Worm (Caenorhabditis elegans) whole organism, L3 larva: ENCODE results near the gene T02G5.15.

Experiments
- R02D3.7 ChIP-seq: fragments of 150-350 bp; optimal IDR thresholded peaks from 2 replicates; lab custom pipeline; 2014; ENCODE audit warnings: missing biosample characterization, missing genetic modification characterization
- ZK546.5 ChIP-seq: sonication (generic microtip); optimal IDR thresholded peaks from 2 replicates; lab custom pipeline; 2017; ENCODE audit warnings: missing biosample characterization, missing genetic modification characterization
- aly-2 ChIP-seq: fragments of 150-350 bp; optimal IDR thresholded peaks from 2 replicates; lab custom pipeline; 2014; ENCODE audit warnings: missing biosample characterization, missing genetic modification characterization
- ama-1 ChIP-seq: fragments of 150-350 bp; optimal IDR thresholded peaks from 2 replicates; lab custom pipeline; 2018
- ceh-16 ChIP-seq: sonication (generic microtip); optimal IDR thresholded peaks from 2 replicates; lab custom pipeline; 2017; ENCODE audit warnings: missing biosample characterization, missing genetic modification characterization
- ceh-28 ChIP-seq: fragments of 150-350 bp; optimal IDR thresholded peaks from 2 replicates; lab custom pipeline; 2014; ENCODE audit warnings: missing biosample characterization, missing genetic modification reagents, missing genetic modification characterization
- ceh-82 ChIP-seq: fragments of 150-350 bp; optimal IDR thresholded peaks from 2 replicates; lab custom pipeline; 2014; ENCODE audit warnings: missing biosample characterization, missing genetic modification characterization
- ceh-9 ChIP-seq: sonication (generic microtip); optimal IDR thresholded peaks from 2 replicates; lab custom pipeline; 2018; ENCODE audit warnings: missing biosample characterization, missing genetic modification characterization
- egl-27 ChIP-seq: sonication (generic microtip); optimal IDR thresholded peaks from 4 replicates; lab custom pipeline; 2017; ENCODE audit warnings: missing biosample characterization, missing genetic modification reagents, missing genetic modification characterization
- egl-5 ChIP-seq: fragments of 150-350 bp; optimal IDR thresholded peaks from 2 replicates; lab custom pipeline; 2017; ENCODE audit warnings: missing biosample characterization, missing genetic modification reagents, missing genetic modification characterization, inconsistent platforms
- elt-1 ChIP-seq: fragments of 150-350 bp; optimal IDR thresholded peaks from 2 replicates; lab custom pipeline; 2014; ENCODE audit warnings: missing biosample characterization, missing genetic modification characterization
- elt-2 ChIP-seq: sonication (generic microtip); optimal IDR thresholded peaks from 2 replicates; lab custom pipeline; 2016; ENCODE audit warnings: missing genetic modification reagents, mild to moderate bottlenecking, missing genetic modification characterization, missing compliant biosample characterization
- eor-1 ChIP-seq, 2 experiments: fragments of 150-350 bp; optimal IDR thresholded peaks; 2 replicates each; lab custom pipeline; 2014 to 2018; ENCODE audit warnings: missing biosample characterization in 2 of 2, missing genetic modification characterization in 2 of 2
- fkh-10 ChIP-seq: sonication (generic microtip); optimal IDR thresholded peaks from 2 replicates; lab custom pipeline; 2017; ENCODE audit warnings: missing biosample characterization, missing genetic modification reagents, missing genetic modification characterization
- fkh-2 ChIP-seq: fragments of 150-350 bp; optimal IDR thresholded peaks from 2 replicates; lab custom pipeline; 2014; ENCODE audit warnings: missing biosample characterization, missing genetic modification reagents, missing genetic modification characterization
- hmg-11 ChIP-seq: sonication (generic microtip); optimal IDR thresholded peaks from 2 replicates; lab custom pipeline; 2016; ENCODE audit warnings: missing genetic modification characterization, missing compliant biosample characterization
- lin-15B ChIP-seq: fragments of 150-350 bp; optimal IDR thresholded peaks from 2 replicates; lab custom pipeline; 2014; ENCODE audit warnings: missing biosample characterization, missing genetic modification characterization
- lin-39 ChIP-seq: fragments of 150-350 bp; optimal IDR thresholded peaks from 2 replicates; lab custom pipeline; 2018; ENCODE audit warnings: missing biosample characterization, missing genetic modification reagents, missing genetic modification characterization
- lsy-12 ChIP-seq: sonication (generic microtip); optimal IDR thresholded peaks from 2 replicates; lab custom pipeline; 2016; ENCODE audit warnings: mild to moderate bottlenecking, missing genetic modification characterization, missing compliant biosample characterization
- mdl-1 ChIP-seq: fragments of 150-350 bp; optimal IDR thresholded peaks from 2 replicates; lab custom pipeline; 2014; ENCODE audit warnings: missing biosample characterization, missing genetic modification characterization
- nfya-1 ChIP-seq: sonication (generic microtip); optimal IDR thresholded peaks from 2 replicates; lab custom pipeline; 2017; ENCODE audit warnings: missing genetic modification characterization, mild to moderate bottlenecking, missing compliant biosample characterization, antibody characterized with exemption, moderate library complexity; ENCODE audit not compliant: insufficient read depth
- nhr-12 ChIP-seq: fragments of 150-350 bp; optimal IDR thresholded peaks from 2 replicates; lab custom pipeline; 2014; ENCODE audit warnings: missing biosample characterization, missing genetic modification characterization
- nhr-23 ChIP-seq: fragments of 150-350 bp; optimal IDR thresholded peaks from 2 replicates; lab custom pipeline; 2014; ENCODE audit warnings: missing biosample characterization, missing genetic modification reagents, missing genetic modification characterization
- nhr-237 ChIP-seq: fragments of 150-350 bp; optimal IDR thresholded peaks from 2 replicates; lab custom pipeline; 2014; ENCODE audit warnings: missing biosample characterization, missing genetic modification characterization
- nhr-25 ChIP-seq: sonication (generic microtip); optimal IDR thresholded peaks from 2 replicates; lab custom pipeline; 2017; ENCODE audit warnings: missing biosample characterization, missing genetic modification characterization
- nhr-28 ChIP-seq: fragments of 150-350 bp; optimal IDR thresholded peaks from 2 replicates; lab custom pipeline; 2014; ENCODE audit warnings: missing biosample characterization, missing genetic modification characterization
- nhr-67 ChIP-seq: fragments of 150-350 bp; optimal IDR thresholded peaks from 2 replicates; lab custom pipeline; 2014; ENCODE audit warnings: missing biosample characterization, missing genetic modification characterization
- nhr-76 ChIP-seq: fragments of 150-350 bp; sonication (generic microtip); optimal IDR thresholded peaks from 5 replicates; lab custom pipeline; 2014; ENCODE audit warnings: missing biosample characterization, missing genetic modification characterization
- nhr-77 ChIP-seq: fragments of 150-350 bp; optimal IDR thresholded peaks from 2 replicates; lab custom pipeline; 2014; ENCODE audit warnings: missing biosample characterization, missing genetic modification characterization
- pha-4 ChIP-seq: fragments of 150-350 bp; optimal IDR thresholded peaks from 2 replicates; lab custom pipeline; 2014; ENCODE audit warnings: missing biosample characterization, missing genetic modification reagents, missing genetic modification characterization
- pqm-1 ChIP-seq: fragments of 150-350 bp; optimal IDR thresholded peaks from 2 replicates; lab custom pipeline; 2017; ENCODE audit warnings: missing biosample characterization, missing genetic modification characterization, inconsistent platforms
- sea-2 ChIP-seq: fragments of 150-350 bp; sonication (generic microtip); optimal IDR thresholded peaks from 4 replicates; lab custom pipeline; 2014; ENCODE audit warnings: missing biosample characterization, missing genetic modification reagents, missing genetic modification characterization
- skn-1 ChIP-seq: fragments of 150-350 bp; optimal IDR thresholded peaks from 2 replicates; lab custom pipeline; 2014; ENCODE audit warnings: missing biosample characterization, missing genetic modification characterization
- snpc-4 ChIP-seq: fragments of 150-350 bp; optimal IDR thresholded peaks from 2 replicates; lab custom pipeline; 2014; ENCODE audit warnings: missing biosample characterization, missing genetic modification characterization
- unc-39 ChIP-seq: sonication (generic microtip); optimal IDR thresholded peaks from 4 replicates; lab custom pipeline; 2017; ENCODE audit warnings: missing biosample characterization, missing genetic modification characterization
- zag-1 ChIP-seq: fragments of 150-350 bp; optimal IDR thresholded peaks from 2 replicates; lab custom pipeline; 2014; ENCODE audit warnings: missing biosample characterization, missing genetic modification characterization
- ztf-11 ChIP-seq: fragments of 150-350 bp; optimal IDR thresholded peaks from 2 replicates; lab custom pipeline; 2014; ENCODE audit warnings: missing biosample characterization, missing genetic modification characterization
- ztf-4 ChIP-seq: fragments of 150-350 bp; optimal IDR thresholded peaks from 2 replicates; lab custom pipeline; 2014; ENCODE audit warnings: missing biosample characterization, missing genetic modification characterization

Gene T02G5.15

DNA sequence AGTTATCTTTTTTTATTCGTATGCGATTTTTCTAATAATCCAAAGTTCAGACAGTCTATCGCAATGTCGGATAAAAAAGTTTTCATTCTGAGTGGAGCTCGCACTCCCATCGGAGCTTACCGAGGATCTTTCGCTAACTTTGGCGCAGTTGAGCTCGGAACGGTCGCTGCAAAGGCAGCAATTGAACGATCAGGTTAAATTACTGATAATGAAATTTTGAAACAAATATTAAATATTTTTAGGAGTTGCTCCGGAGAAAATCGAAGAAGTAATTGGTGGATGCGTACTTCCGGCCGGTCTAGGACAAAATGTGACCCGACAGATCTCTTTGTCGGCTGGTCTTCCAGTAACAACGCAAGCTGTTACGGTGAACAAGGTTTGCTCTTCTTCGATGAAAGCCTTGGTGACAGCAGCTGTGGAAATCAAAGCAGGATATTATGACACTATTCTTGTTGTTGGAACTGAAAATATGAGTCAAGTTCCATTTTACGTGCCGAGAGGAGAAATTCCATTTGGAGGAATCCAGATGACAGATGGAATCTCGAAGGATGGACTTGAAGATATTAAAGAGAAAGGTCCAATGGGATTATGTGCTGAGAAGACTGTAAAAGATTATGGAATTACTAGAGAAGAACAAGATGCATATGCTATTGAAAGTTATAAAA is 8.4 kb upstream of the T02G5.15 start, which contains the start of gene T02G5.7:
Gene T02G5.7 (plus strand): TSS at position 51 of the 665 bp plus-strand sequence.
- TF ChIP-seq unc-39 (tag; lab: Kevin White, UChicago), result no peak
- peak; percentile 17 for TF ChIP-seq ama-1 (lab: Kevin White, UChicago)

ce11 chrII:7090085-7090484 is 6.0 kb downstream of the T02G5.15 start:
- TF ChIP-seq eor-1 (tag; optimal IDR thresholded peaks at IDR 0.05; lab: Kevin White, UChicago), result no peak
- peak; percentile 71 for TF ChIP-seq nhr-25 (tag; lab: Kevin White, UChicago)
- no peak for TF ChIP-seq nhr-77 (tag; lab: Kevin White, UChicago)
- peak; percentile 31 for TF ChIP-seq egl-5

DNA sequence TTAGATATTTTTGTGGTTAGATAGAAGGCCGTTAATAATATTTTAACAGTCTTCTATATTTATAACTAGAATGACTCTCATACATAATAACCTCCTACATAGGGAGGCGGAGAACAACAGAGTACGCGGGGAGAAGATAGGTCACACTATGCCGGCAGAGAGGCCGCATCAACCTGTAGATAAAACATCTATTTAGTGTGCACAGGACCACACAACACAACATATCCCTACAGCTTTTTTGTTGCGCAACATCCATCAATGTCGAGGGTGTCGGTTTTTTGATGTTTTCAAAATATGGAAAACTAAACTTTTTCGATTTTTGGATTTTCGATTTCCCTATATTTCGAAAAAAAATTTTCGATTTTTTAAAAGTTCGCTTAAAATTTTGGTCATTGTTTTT is 6.7 kb downstream of the T02G5.15 start:
- TF ChIP-seq ceh-82 (no peak), aly-2 (no peak), nhr-23 (tag; lab: Kevin White, UChicago) (no peak), egl-27 (tag; lab: Kevin White, UChicago) (no peak), ceh-28 (tag; lab: Kevin White, UChicago) (no peak), nhr-237 (tag; lab: Kevin White, UChicago) (no peak), egl-5 (no peak), ztf-11 (tag; lab: Kevin White, UChicago) (no peak), lsy-12 (tag; lab: Kevin White, UChicago) (no peak), nfya-1 (tag; lab: Kevin White, UChicago) (no peak), elt-1 (no peak), fkh-10 (GFP tag; lab: Kevin White, UChicago) (no peak), nhr-25 (tag; lab: Kevin White, UChicago) (no peak), zag-1 (no peak)
- TF ChIP-seq, all 47 proteins: peak for 0

- TF ChIP-seq snpc-4 (tag; lab: Kevin White, UChicago) (no peak), lin-15B (tag; lab: Kevin White, UChicago) (no peak), pha-4 (tag; lab: Kevin White, UChicago) (no peak), ceh-16 (tag; lab: Kevin White, UChicago) (no peak), R02D3.7 (tag; lab: Kevin White, UChicago) (no peak), fkh-2 (tag; lab: Kevin White, UChicago) (no peak)
Observed at ce11 chrII:7093339-7093821, 9.3 kb downstream of the T02G5.15 start, which contains the start of gene T02G5.3. TSS of gene T02G5.3 (plus strand) at chrII:7093389.

DNA sequence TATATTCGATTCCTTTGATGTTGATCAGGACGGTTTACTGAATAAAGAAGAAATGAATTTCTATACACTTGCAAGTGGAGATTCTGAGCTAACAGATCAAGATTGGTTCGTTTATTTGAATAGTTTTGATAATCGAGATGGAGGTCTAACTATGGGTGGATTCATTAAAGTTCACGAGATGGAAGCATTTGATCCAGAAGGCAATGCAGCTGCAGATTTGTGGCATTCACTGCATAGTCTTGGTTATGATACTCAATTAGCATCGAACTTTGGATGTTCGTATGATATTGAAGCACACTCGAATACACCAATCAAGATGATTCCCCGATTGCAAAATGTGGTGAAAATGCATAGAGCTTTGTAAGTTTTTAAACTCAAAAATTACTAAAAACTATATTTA is 11.8 kb downstream of the T02G5.15 start:
- TF ChIP-seq nfya-1 (tag; lab: Kevin White, UChicago) (no peak), lsy-12 (tag; lab: Kevin White, UChicago) (no peak), nhr-23 (tag; lab: Kevin White, UChicago) (no peak), pqm-1 (tag; lab: Kevin White, UChicago) (no peak), skn-1 (tag; lab: Kevin White, UChicago) (no peak), nhr-237 (tag; lab: Kevin White, UChicago) (no peak), nhr-28 (tag; lab: Kevin White, UChicago) (no peak), egl-27 (tag; lab: Kevin White, UChicago) (no peak), lin-39 (tag; lab: Kevin White, UChicago) (no peak), nhr-76 (tag; lab: Kevin White, UChicago) (no peak), ZK546.5 (tag; lab: Kevin White, UChicago) (no peak), aly-2 (no peak), ceh-9 (tag; lab: Kevin White, UChicago) (no peak), mdl-1 (no peak), hmg-11 (tag; lab: Kevin White, UChicago) (no peak)

DNA sequence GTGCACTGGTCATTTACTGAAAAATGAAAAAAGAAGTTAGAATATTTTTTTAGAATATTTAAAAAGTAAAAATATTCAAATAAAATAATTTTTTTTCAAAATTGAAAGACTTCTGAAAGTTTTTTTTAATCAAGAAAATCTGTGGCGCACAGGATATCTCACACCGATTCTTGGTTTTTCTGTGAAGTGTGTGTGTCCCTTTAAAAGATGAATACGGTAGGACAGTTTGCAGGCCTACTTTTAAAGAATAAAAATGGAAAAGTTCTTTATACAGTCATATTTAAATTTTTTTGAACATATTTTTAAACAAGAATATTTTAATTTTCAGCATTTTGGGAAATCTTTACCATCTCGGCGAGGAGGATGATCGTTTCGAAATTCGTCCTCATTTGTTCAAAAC is 14.5 kb downstream of the T02G5.15 start, which contains the start of gene mct-5:
Gene mct-5 (minus strand): TSS at position 16 of the 400 bp plus-strand sequence.
- no peak for TF ChIP-seq ama-1 (lab: Kevin White, UChicago)
- TF ChIP-seq ztf-4 (tag; lab: Kevin White, UChicago), result no peak
- TF ChIP-seq nhr-67 (tag; lab: Kevin White, UChicago), result no peak
- no peak for TF ChIP-seq ceh-82
- TF ChIP-seq ceh-9 (tag; lab: Kevin White, UChicago), result no peak
- TF ChIP-seq nhr-28 (tag; lab: Kevin White, UChicago), result no peak
- no peak for TF ChIP-seq ceh-28 (tag; lab: Kevin White, UChicago)
- no peak for TF ChIP-seq ZK546.5 (tag; lab: Kevin White, UChicago)
- no peak for TF ChIP-seq lin-15B (tag; lab: Kevin White, UChicago)
- TF ChIP-seq nhr-76 (tag; lab: Kevin White, UChicago), result no peak
- no peak for TF ChIP-seq elt-2 (tag; lab: Kevin White, UChicago)
- TF ChIP-seq sea-2 (GFP tag; lab: Kevin White, UChicago), result no peak
- no peak for TF ChIP-seq mdl-1
- TF ChIP-seq lin-39 (tag; lab: Kevin White, UChicago), result no peak
- TF ChIP-seq unc-39 (tag; lab: Kevin White, UChicago), result no peak
- no peak for TF ChIP-seq nhr-12 (tag; lab: Kevin White, UChicago)
